Worm (Caenorhabditis elegans) whole organism, late embryonic: ENCODE measurements around the gene col-148.

Source experiments
- ama-1 ChIP-seq: fragments of 150-350 bp; optimal IDR thresholded peaks from 2 replicates; lab custom pipeline; 2014
- elt-2 ChIP-seq: sonication (generic microtip); optimal IDR thresholded peaks from 2 replicates; lab custom pipeline; 2016; ENCODE audit warnings: missing genetic modification reagents, missing genetic modification characterization, missing compliant biosample characterization
- hlh-13 ChIP-seq: fragments of 200-800 bp; sonication (Bioruptor generic); optimal IDR thresholded peaks from 2 replicates; lab custom pipeline; 2018; ENCODE audit warnings: mild to moderate bottlenecking, missing genetic modification characterization, missing compliant biosample characterization
- hlh-6 ChIP-seq: sonication (generic microtip); optimal IDR thresholded peaks from 2 replicates; lab custom pipeline; 2016; ENCODE audit warnings: missing genotype, missing genetic modification characterization, missing compliant biosample characterization
- hlh-8 ChIP-seq: sonication (generic microtip); optimal IDR thresholded peaks from 2 replicates; lab custom pipeline; 2016; ENCODE audit warnings: missing genotype, missing genetic modification characterization, missing compliant biosample characterization
- odd-2 ChIP-seq: sonication (generic microtip); optimal IDR thresholded peaks from 2 replicates; lab custom pipeline; 2017; ENCODE audit warnings: antibody characterized with exemption, mild to moderate bottlenecking, missing genetic modification characterization, missing compliant biosample characterization
- pha-4 ChIP-seq: fragments of 150-350 bp; optimal IDR thresholded peaks from 2 replicates; lab custom pipeline; 2018; ENCODE audit warnings: missing biosample characterization, missing genetic modification reagents, missing genetic modification characterization
- rnt-1 ChIP-seq: sonication (generic microtip); optimal IDR thresholded peaks from 2 replicates; lab custom pipeline; 2016; ENCODE audit warnings: missing genetic modification characterization, missing compliant biosample characterization
- sox-4 ChIP-seq: sonication (generic microtip); optimal IDR thresholded peaks from 2 replicates; lab custom pipeline; 2017; ENCODE audit warnings: mild to moderate bottlenecking, missing genetic modification characterization, inconsistent platforms, missing compliant biosample characterization
- tbx-2 ChIP-seq: sonication (generic microtip); optimal IDR thresholded peaks from 2 replicates; lab custom pipeline; 2016; ENCODE audit warnings: missing genetic modification characterization, missing compliant biosample characterization
- unc-86 ChIP-seq: sonication (generic microtip); optimal IDR thresholded peaks from 2 replicates; lab custom pipeline; 2016; ENCODE audit warnings: missing genetic modification characterization, missing compliant biosample characterization

DNA sequence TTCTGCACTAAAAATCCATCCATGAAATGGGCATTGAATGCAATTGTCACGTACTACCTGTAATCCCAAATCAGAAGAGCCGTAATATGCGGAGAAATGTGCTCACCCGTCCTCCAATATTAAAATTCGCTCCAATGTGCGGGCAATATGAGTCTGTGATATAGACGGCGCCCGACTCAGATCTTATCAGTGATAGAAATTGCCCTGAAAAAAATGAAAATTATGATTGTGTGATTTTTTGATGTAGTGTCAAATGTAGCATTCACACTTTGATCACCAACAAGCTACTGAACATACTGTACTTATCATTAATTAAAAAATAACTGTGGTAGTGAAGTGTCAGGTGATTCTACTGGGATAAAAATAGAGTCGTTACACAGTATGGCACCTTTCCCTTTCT lies 16.9 kb upstream of the col-148 start:
- no peak for TF ChIP-seq pha-4 (tag; lab: Kevin White, UChicago)
- TF ChIP-seq hlh-6 (tag; lab: Kevin White, UChicago): no peak
- TF ChIP-seq ama-1 (lab: Kevin White, UChicago): no peak
- no peak for TF ChIP-seq hlh-13 (GFP tag; lab: Kevin White, UChicago)
- TF ChIP-seq hlh-8: no peak
- TF ChIP-seq elt-2 (tag; lab: Kevin White, UChicago): no peak
- TF ChIP-seq unc-86 (tag; lab: Kevin White, UChicago): no peak
- no peak for TF ChIP-seq odd-2 (tag; lab: Kevin White, UChicago)
- TF ChIP-seq tbx-2 (tag; lab: Kevin White, UChicago): no peak
- TF ChIP-seq sox-4 (tag; lab: Kevin White, UChicago): no peak
- TF ChIP-seq rnt-1 (tag; lab: Kevin White, UChicago): no peak
